Comparison of ENCODE assay signal across 5 worm cellular contexts in the genomic region with DNA sequence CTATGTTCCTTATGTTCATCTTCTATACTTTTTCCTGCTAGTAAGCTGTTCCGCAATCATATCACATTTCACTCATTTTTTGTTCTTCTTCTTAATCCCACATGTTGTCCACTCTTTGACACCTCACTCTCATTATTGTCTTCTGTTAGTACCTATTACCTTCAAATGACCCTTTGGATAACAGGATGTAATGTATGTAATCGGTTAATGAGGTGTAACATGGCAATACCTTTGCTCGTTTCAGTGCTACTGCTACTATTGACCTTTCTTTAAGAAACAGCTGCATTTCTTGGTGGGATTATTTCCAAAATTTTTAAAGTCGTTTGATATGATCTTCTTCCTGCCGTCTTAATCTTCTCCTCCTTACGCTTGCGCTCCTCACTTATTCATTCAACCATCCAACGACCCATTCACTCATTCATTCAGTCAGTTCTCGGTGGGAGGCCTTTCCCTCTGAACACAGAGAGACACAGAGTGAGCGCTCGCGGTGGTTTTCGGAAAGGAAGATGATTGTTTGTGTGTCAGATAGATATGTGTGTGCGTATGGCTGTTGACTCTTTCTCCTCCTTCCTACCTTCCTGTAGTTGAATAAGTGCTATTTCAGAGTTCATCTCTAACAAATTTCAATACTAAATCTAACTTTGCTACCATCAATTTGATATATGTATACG.
TF ChIP-seq lines count a peak whose summit lies in the region.

No protein-coding gene starts in this region.

TF ChIP-seq in whole organism, L1 larva, 84 proteins besides CTCF, POLR2A, EP300 and RAD21 (continued from another document):
- TF ChIP-seq fos-1 (tag; optimal IDR thresholded peaks at IDR 0.05; lab: Kevin White, UChicago) (no peak), unc-30 (tag; optimal IDR thresholded peaks at IDR 0.05; lab: Kevin White, UChicago) (no peak), sptf-1 (tag; optimal IDR thresholded peaks at IDR 0.05; lab: Kevin White, UChicago) (no peak), ceh-82 (tag; optimal IDR thresholded peaks at IDR 0.05; lab: Kevin White, UChicago) (peak in 1 of 3 experiments; percentile 6), ets-5 (GFP tag; IDR thresholded peaks at IDR 0.05; lab: Robert Waterston, UW) (no peak), pag-3 (tag; optimal IDR thresholded peaks at IDR 0.05; lab: Kevin White, UChicago; ENCODE audit: borderline replicate concordance, insufficient read depth) (no peak), rnt-1 (tag; optimal IDR thresholded peaks at IDR 0.05; lab: Kevin White, UChicago) (peak; percentile 6), ztf-4 (tag; optimal IDR thresholded peaks at IDR 0.05; lab: Kevin White, UChicago) (no peak), lir-3 (tag; optimal IDR thresholded peaks at IDR 0.05; lab: Kevin White, UChicago; ENCODE audit: poor library complexity) (no peak), C34B4.2 (tag; optimal IDR thresholded peaks at IDR 0.05; lab: Kevin White, UChicago) (no peak)

TF ChIP-seq in whole organism, L2 larva, 48 proteins besides CTCF, POLR2A, EP300 and RAD21 (continued from another document):
- TF ChIP-seq mdl-1 (tag; optimal IDR thresholded peaks at IDR 0.05; lab: Kevin White, UChicago): peak in 1 of 2 experiments; percentile 4
- TF ChIP-seq nhr-6 (tag; optimal IDR thresholded peaks at IDR 0.05; lab: Kevin White, UChicago): no peak

TF ChIP-seq in whole organism, L3 larva, 47 proteins besides CTCF, POLR2A, EP300 and RAD21 (continued from another document):
- no peak for TF ChIP-seq daf-12 (tag; optimal IDR thresholded peaks at IDR 0.05; lab: Kevin White, UChicago)

TF ChIP-seq in whole organism, early embryonic, 17 proteins besides CTCF, POLR2A, EP300 and RAD21 (continued from another document):
- TF ChIP-seq flt-1 (GFP tag; IDR thresholded peaks at IDR 0.05; lab: Robert Waterston, UW) (no peak), scrt-1 (GFP tag; IDR thresholded peaks at IDR 0.05; lab: Robert Waterston, UW) (no peak), tbx-37 (GFP tag; conservative IDR thresholded peaks at IDR 0.05; lab: Robert Waterston, UW) (no peak)

TF ChIP-seq in whole organism, mixed stage, embryonic, 35 proteins besides CTCF, POLR2A, EP300 and RAD21 (continued from another document):
- no peak for TF ChIP-seq unc-120 (tag; optimal IDR thresholded peaks at IDR 0.05; lab: Kevin White, UChicago; ENCODE audit: poor library complexity, severe bottlenecking)
- TF ChIP-seq lin-32 (GFP tag; optimal IDR thresholded peaks at IDR 0.05; lab: Kevin White, UChicago): no peak
- TF ChIP-seq nhr-237 (tag; optimal IDR thresholded peaks at IDR 0.05; lab: Kevin White, UChicago): no peak
- TF ChIP-seq elt-1 (tag; optimal IDR thresholded peaks at IDR 0.05; lab: Kevin White, UChicago; ENCODE audit: borderline replicate concordance, insufficient read depth): peak; percentile 1
- peak; percentile 24 for TF ChIP-seq unc-62 (GFP tag; optimal IDR thresholded peaks at IDR 0.05; lab: Kevin White, UChicago)
- TF ChIP-seq cnd-1 (tag; optimal IDR thresholded peaks at IDR 0.05; lab: Kevin White, UChicago): no peak
- TF ChIP-seq mls-2 (tag; optimal IDR thresholded peaks at IDR 0.05; lab: Kevin White, UChicago): no peak
- peak; percentile 55 for TF ChIP-seq ceh-83 (GFP tag; optimal IDR thresholded peaks at IDR 0.05; lab: Kevin White, UChicago)
- TF ChIP-seq bed-3 (GFP tag; optimal IDR thresholded peaks at IDR 0.05; lab: Kevin White, UChicago): no peak
- no peak for TF ChIP-seq zip-8 (tag; optimal IDR thresholded peaks at IDR 0.05; lab: Kevin White, UChicago)
- no peak for TF ChIP-seq ztf-11 (tag; optimal IDR thresholded peaks at IDR 0.05; lab: Kevin White, UChicago)
- no peak for TF ChIP-seq nhr-28 (tag; optimal IDR thresholded peaks at IDR 0.05; lab: Kevin White, UChicago)
- TF ChIP-seq ceh-39 (tag; optimal IDR thresholded peaks at IDR 0.05; lab: Kevin White, UChicago): no peak
- TF ChIP-seq hlh-1 (tag; optimal IDR thresholded peaks at IDR 0.05; lab: Kevin White, UChicago): no peak
